Worm (Caenorhabditis elegans): Measurements from ENCODE around the gene F09E5.16.
A peak's percentile ranks its signal among the peaks of the same experiment; 100 is the strongest.

F09E5.16 gene

ce11 chrII:5388786-5389421 lies 23.4 kb upstream of the F09E5.16 start, which contains the start of gene rsp-4:
Gene rsp-4 (minus strand): TSS chrII:5388836.
- TF ChIP-seq unc-39 (tag; optimal IDR thresholded peaks at IDR 0.05) (no peak), lsy-2 (tag; optimal IDR thresholded peaks at IDR 0.05) (no peak), sptf-1 (tag; optimal IDR thresholded peaks at IDR 0.05) (no peak), sem-2 (GFP tag; optimal IDR thresholded peaks at IDR 0.05) (no peak), unc-62 (GFP tag; optimal IDR thresholded peaks at IDR 0.05) (no peak)

- TF ChIP-seq cnd-1 (tag; optimal IDR thresholded peaks at IDR 0.05) (no peak), lsy-2 (tag; optimal IDR thresholded peaks at IDR 0.05) (no peak), nhr-237 (tag; optimal IDR thresholded peaks at IDR 0.05) (no peak), lin-13 (tag; optimal IDR thresholded peaks at IDR 0.05) (no peak), blmp-1 (tag; optimal IDR thresholded peaks at IDR 0.05) (no peak), mep-1 (tag; optimal IDR thresholded peaks at IDR 0.05) (no peak), elt-1 (tag; optimal IDR thresholded peaks at IDR 0.05; ENCODE audit: borderline replicate concordance, insufficient read depth) (no peak), hlh-1 (tag; optimal IDR thresholded peaks at IDR 0.05) (no peak), ces-1 (GFP tag; optimal IDR thresholded peaks at IDR 0.05) (no peak), ztf-11 (tag; optimal IDR thresholded peaks at IDR 0.05) (no peak), sem-2 (GFP tag; optimal IDR thresholded peaks at IDR 0.05) (no peak), ceh-43 (GFP tag; optimal IDR thresholded peaks at IDR 0.05) (no peak), unc-120 (tag; optimal IDR thresholded peaks at IDR 0.05; ENCODE audit: poor library complexity, severe bottlenecking) (no peak), ham-2 (GFP tag; optimal IDR thresholded peaks at IDR 0.05) (no peak), drap-1 (GFP tag; optimal IDR thresholded peaks at IDR 0.05) (no peak)
Observed at ce11 chrII:5387217-5387616, 21.7 kb upstream of the F09E5.16 start, which contains the start of gene ccpp-6. Gene ccpp-6 (minus strand): TSS chrII:5387317.

ce11 chrII:5384282-5384681 lies 18.7 kb upstream of the F09E5.16 start:
- TF ChIP-seq ceh-39 (tag; optimal IDR thresholded peaks at IDR 0.05) = no peak
- TF ChIP-seq elt-3 (tag; optimal IDR thresholded peaks at IDR 0.05) = no peak
- TF ChIP-seq drap-1 (GFP tag; optimal IDR thresholded peaks at IDR 0.05) = no peak
- no peak for TF ChIP-seq unc-62 (GFP tag; optimal IDR thresholded peaks at IDR 0.05)
- TF ChIP-seq nhr-2 (tag; optimal IDR thresholded peaks at IDR 0.05) = no peak
- TF ChIP-seq tbx-8 (GFP tag; optimal IDR thresholded peaks at IDR 0.05) = no peak
- TF ChIP-seq hlh-1 (tag; optimal IDR thresholded peaks at IDR 0.05) = no peak
- no peak for TF ChIP-seq cnd-1 (tag; optimal IDR thresholded peaks at IDR 0.05)
- TF ChIP-seq lin-13 (tag; optimal IDR thresholded peaks at IDR 0.05) = no peak
- no peak for TF ChIP-seq unc-120 (tag; optimal IDR thresholded peaks at IDR 0.05; ENCODE audit: poor library complexity, severe bottlenecking)
- no peak for TF ChIP-seq M03D4.4 (tag; optimal IDR thresholded peaks at IDR 0.05)

ce11 chrII:5379614-5380077 lies 14.1 kb upstream of the F09E5.16 start, which contains the start of gene pkc-3:
Gene pkc-3 (plus strand): TSS chrII:5380027.
- TF ChIP-seq drap-1 (GFP tag; optimal IDR thresholded peaks at IDR 0.05) (no peak), nhr-76 (tag; optimal IDR thresholded peaks at IDR 0.05) (no peak), nhr-12 (tag; optimal IDR thresholded peaks at IDR 0.05) (no peak), mep-1 (tag; optimal IDR thresholded peaks at IDR 0.05) (peak; percentile 47), sptf-1 (tag; optimal IDR thresholded peaks at IDR 0.05) (peak; percentile 20), lin-13 (tag; optimal IDR thresholded peaks at IDR 0.05) (no peak), ham-2 (GFP tag; optimal IDR thresholded peaks at IDR 0.05) (peak; percentile 57), cnd-1 (tag; optimal IDR thresholded peaks at IDR 0.05) (peak; percentile 24), ceh-39 (tag; optimal IDR thresholded peaks at IDR 0.05) (no peak), ceh-83 (GFP tag; optimal IDR thresholded peaks at IDR 0.05) (no peak), M03D4.4 (tag; optimal IDR thresholded peaks at IDR 0.05) (no peak), lsy-2 (tag; optimal IDR thresholded peaks at IDR 0.05) (peak; percentile 2), nhr-2 (tag; optimal IDR thresholded peaks at IDR 0.05) (peak; percentile 90), nhr-237 (tag; optimal IDR thresholded peaks at IDR 0.05) (peak; percentile 32), blmp-1 (tag; optimal IDR thresholded peaks at IDR 0.05) (no peak), zip-8 (tag; optimal IDR thresholded peaks at IDR 0.05) (no peak), ztf-11 (tag; optimal IDR thresholded peaks at IDR 0.05) (no peak), sem-2 (GFP tag; optimal IDR thresholded peaks at IDR 0.05) (no peak), pha-4 (tag; optimal IDR thresholded peaks at IDR 0.05) (no peak), elt-1 (tag; optimal IDR thresholded peaks at IDR 0.05; ENCODE audit: borderline replicate concordance, insufficient read depth) (no peak), bed-3 (GFP tag; optimal IDR thresholded peaks at IDR 0.05) (no peak), snpc-4 (tag; optimal IDR thresholded peaks at IDR 0.05) (no peak)

ce11 chrII:5378239-5378521 lies 12.6 kb upstream of the F09E5.16 start:
- no peak for TF ChIP-seq cnd-1 (tag; optimal IDR thresholded peaks at IDR 0.05)
- TF ChIP-seq flh-1 (GFP tag; optimal IDR thresholded peaks at IDR 0.05) = no peak
- no peak for TF ChIP-seq unc-120 (tag; optimal IDR thresholded peaks at IDR 0.05; ENCODE audit: poor library complexity, severe bottlenecking)
- TF ChIP-seq drap-1 (GFP tag; optimal IDR thresholded peaks at IDR 0.05) = no peak
- TF ChIP-seq nhr-12 (tag; optimal IDR thresholded peaks at IDR 0.05) = no peak
- TF ChIP-seq mab-5 (tag; optimal IDR thresholded peaks at IDR 0.05) = no peak
- no peak for TF ChIP-seq hlh-1 (tag; optimal IDR thresholded peaks at IDR 0.05)
- TF ChIP-seq mls-2 (tag; optimal IDR thresholded peaks at IDR 0.05) = no peak
- TF ChIP-seq lin-13 (tag; optimal IDR thresholded peaks at IDR 0.05) = no peak
- TF ChIP-seq ces-1 (GFP tag; optimal IDR thresholded peaks at IDR 0.05) = no peak
- TF ChIP-seq mep-1 (tag; optimal IDR thresholded peaks at IDR 0.05) = no peak
- no peak for TF ChIP-seq pha-4 (tag; optimal IDR thresholded peaks at IDR 0.05)
